Worm (Caenorhabditis elegans) whole organism, late embryonic: ENCODE measurements around the gene vps-33.2.

Experiments used
- ama-1 ChIP-seq: fragments of 150-350 bp; optimal IDR thresholded peaks from 2 replicates; lab custom pipeline; 2014
- ceh-22 ChIP-seq: sonication (generic microtip); optimal IDR thresholded peaks from 2 replicates; lab custom pipeline; 2017; ENCODE audit warnings: missing biosample characterization, missing genetic modification characterization
- ceh-34 ChIP-seq: sonication (generic microtip); optimal IDR thresholded peaks from 2 replicates; lab custom pipeline; 2016; ENCODE audit warnings: mild to moderate bottlenecking, missing genetic modification characterization, missing compliant biosample characterization
- mec-3 ChIP-seq: sonication (generic microtip); optimal IDR thresholded peaks from 2 replicates; lab custom pipeline; 2016; ENCODE audit warnings: borderline replicate concordance, missing genetic modification characterization, missing compliant biosample characterization
- nfya-1 ChIP-seq: sonication (generic microtip); optimal IDR thresholded peaks from 2 replicates; lab custom pipeline; 2017; ENCODE audit warnings: missing genetic modification characterization, mild to moderate bottlenecking, missing compliant biosample characterization, antibody characterized with exemption, moderate library complexity

- no peak for TF ChIP-seq ceh-22 (tag; lab: Kevin White, UChicago)
- no peak for TF ChIP-seq mec-3 (tag; lab: Kevin White, UChicago)
- TF ChIP-seq nfya-1 (tag; lab: Kevin White, UChicago) = no peak
- no peak for TF ChIP-seq ama-1
- TF ChIP-seq ceh-34 = no peak
Measured at ce11 chrII:6646903-6647302, 45.9 kb downstream of the vps-33.2 start.
